Worm (Caenorhabditis elegans) whole organism, young adult: ENCODE results near the gene gmap-2.

Experiments
- B0336.3 ChIP-seq: fragments of 200-800 bp; sonication (Bioruptor generic); IDR thresholded peaks from 2 replicates; pipeline ENCODE4 v1.3.6; 2022; ENCODE audit warnings: missing genetic modification characterization, missing compliant biosample characterization
- F22D6.2 ChIP-seq: sonication (generic microtip); optimal IDR thresholded peaks from 2 replicates; lab custom pipeline; 2016; ENCODE audit warnings: mild to moderate bottlenecking, missing genetic modification characterization, missing compliant biosample characterization
- F23B12.7 ChIP-seq: sonication (generic microtip); optimal IDR thresholded peaks from 2 replicates; lab custom pipeline; 2017; ENCODE audit warnings: missing genetic modification characterization, mild to moderate bottlenecking, missing compliant biosample characterization, antibody characterized with exemption, moderate library complexity; ENCODE audit not compliant: insufficient read depth
- F37B4.10 ChIP-seq: fragments of 200-800 bp; sonication (Bioruptor generic); IDR thresholded peaks from 2 replicates; pipeline ENCODE4 v1.3.6; 2022; ENCODE audit warnings: missing genetic modification characterization, missing compliant biosample characterization
- T07F8.4 ChIP-seq: sonication (generic microtip); optimal IDR thresholded peaks from 2 replicates; lab custom pipeline; 2016; ENCODE audit warnings: mild to moderate bottlenecking, missing genetic modification characterization, moderate library complexity, missing compliant biosample characterization
- T26A5.8 ChIP-seq: sonication (generic microtip); optimal IDR thresholded peaks from 2 replicates; lab custom pipeline; 2016; ENCODE audit warnings: missing genetic modification characterization, missing compliant biosample characterization
- Y56A3A.18 ChIP-seq: fragments of 200-800 bp; sonication (Bioruptor generic); IDR thresholded peaks from 2 replicates; pipeline ENCODE4 v1.3.6; 2022; ENCODE audit warnings: missing genetic modification reagents, missing genetic modification characterization, missing compliant biosample characterization
- Y79H2A.3 ChIP-seq: fragments of 200-800 bp; sonication (Bioruptor generic); conservative IDR thresholded peaks from 2 replicates; pipeline ENCODE4 v1.3.6; 2022; ENCODE audit warnings: missing genetic modification reagents, missing genetic modification characterization, missing compliant biosample characterization
- Y95B8A.8 ChIP-seq: fragments of 200-800 bp; sonication (Bioruptor generic); IDR thresholded peaks from 2 replicates; pipeline ENCODE4 v1.3.6; 2022; ENCODE audit warnings: missing genetic modification reagents, missing genetic modification characterization, missing compliant biosample characterization
- ama-1 ChIP-seq, 3 experiments: fragments of 150-350 bp in 1 of 3; sonication (generic microtip) in 2 of 3; optimal IDR thresholded peaks; 2 replicates each; lab custom pipeline; 2014 to 2018; ENCODE audit warnings: missing biosample characterization in 2 of 3, missing genetic modification characterization in 2 of 3, missing genetic modification reagents in 2 of 3
- atf-7 ChIP-seq: sonication (generic microtip); optimal IDR thresholded peaks from 2 replicates; lab custom pipeline; 2017; ENCODE audit warnings: mild to moderate bottlenecking, missing genetic modification characterization, missing compliant biosample characterization
- athp-1 ChIP-seq: sonication (generic microtip); optimal IDR thresholded peaks from 2 replicates; lab custom pipeline; 2017; ENCODE audit warnings: mild to moderate bottlenecking, missing genetic modification characterization, missing compliant biosample characterization
- cebp-1 ChIP-seq, 2 experiments: fragments of 200-800 bp in 1 of 2; sonication (Bioruptor generic) in 1 of 2; sonication (generic microtip) in 1 of 2; IDR thresholded peaks in 1 of 2; optimal IDR thresholded peaks in 1 of 2; 2 replicates each; pipeline versions ENCODE4 v1.3.6 to Lab custom; 2017 to 2022; ENCODE audit warnings: missing compliant biosample characterization in 2 of 2, missing genetic modification characterization in 2 of 2, mild to moderate bottlenecking in 1 of 2, missing genetic modification reagents in 1 of 2, moderate library complexity in 1 of 2
- ceh-100 ChIP-seq: fragments of 200-800 bp; sonication (Bioruptor generic); IDR thresholded peaks from 2 replicates; pipeline ENCODE4 v1.3.6; 2022; ENCODE audit warnings: missing genetic modification reagents, missing genetic modification characterization, missing compliant biosample characterization
- ets-4 ChIP-seq: fragments of 200-800 bp; sonication (Bioruptor generic); optimal IDR thresholded peaks from 2 replicates; lab custom pipeline; 2018; ENCODE audit warnings: mild to moderate bottlenecking, missing genetic modification characterization, missing compliant biosample characterization
- him-1 ChIP-seq: sonication (generic microtip); optimal IDR thresholded peaks from 2 replicates; lab custom pipeline; 2016; ENCODE audit warnings: missing genotype, missing genetic modification reagents, missing genetic modification characterization, missing compliant biosample characterization
- hlh-26 ChIP-seq: fragments of 200-800 bp; sonication (Bioruptor generic); conservative IDR thresholded peaks from 2 replicates; pipeline ENCODE4 v1.3.6; 2022; ENCODE audit warnings: missing genetic modification reagents, missing genetic modification characterization, missing compliant biosample characterization
- hsf-1 ChIP-seq: fragments of 200-800 bp; sonication (Bioruptor generic); IDR thresholded peaks from 2 replicates; pipeline ENCODE4 v1.3.6; 2022; ENCODE audit warnings: missing genetic modification reagents, missing genetic modification characterization, missing compliant biosample characterization
- let-607 ChIP-seq, 2 experiments: fragments of 200-800 bp in 1 of 2; sonication (Bioruptor generic) in 1 of 2; sonication (generic microtip) in 1 of 2; optimal IDR thresholded peaks; 2 replicates each; lab custom pipeline; 2016 to 2018; ENCODE audit warnings: mild to moderate bottlenecking in 2 of 2, missing compliant biosample characterization in 2 of 2, missing genetic modification characterization in 2 of 2, moderate library complexity in 2 of 2, missing genotype in 1 of 2
- lsy-27 ChIP-seq: sonication (generic microtip); optimal IDR thresholded peaks from 2 replicates; lab custom pipeline; 2017; ENCODE audit warnings: missing genetic modification characterization, mild to moderate bottlenecking, missing compliant biosample characterization, antibody characterized with exemption, missing genotype, borderline replicate concordance; ENCODE audit not compliant: insufficient read depth
- madf-10 ChIP-seq: sonication (generic microtip); optimal IDR thresholded peaks from 2 replicates; lab custom pipeline; 2016; ENCODE audit warnings: mild to moderate bottlenecking, missing genetic modification characterization, missing compliant biosample characterization
- nfya-2 ChIP-seq: fragments of 200-800 bp; sonication (Bioruptor generic); IDR thresholded peaks from 2 replicates; pipeline ENCODE4 v1.3.6; 2022; ENCODE audit warnings: missing genetic modification reagents, missing genetic modification characterization, missing compliant biosample characterization
- nhr-179 ChIP-seq: sonication (generic microtip); optimal IDR thresholded peaks from 2 replicates; lab custom pipeline; 2016; ENCODE audit warnings: mild to moderate bottlenecking, missing genetic modification characterization, missing compliant biosample characterization
- pha-4 ChIP-seq: fragments of 150-350 bp; sonication (generic microtip); optimal IDR thresholded peaks from 2 replicates; lab custom pipeline; 2014; ENCODE audit warnings: missing biosample characterization, missing genetic modification reagents, missing genetic modification characterization
- sdz-38 ChIP-seq: sonication (generic microtip); optimal IDR thresholded peaks from 2 replicates; lab custom pipeline; 2016; ENCODE audit warnings: missing genotype, missing genetic modification characterization, missing compliant biosample characterization
- snpc-1.1 ChIP-seq: sonication (generic microtip); optimal IDR thresholded peaks from 2 replicates; lab custom pipeline; 2017; ENCODE audit warnings: missing genetic modification characterization, mild to moderate bottlenecking, missing compliant biosample characterization, antibody characterized with exemption, moderate library complexity, missing genotype, missing genetic modification reagents; ENCODE audit not compliant: insufficient read depth
- snpc-1.3 ChIP-seq: sonication (generic microtip); optimal IDR thresholded peaks from 2 replicates; lab custom pipeline; 2017; ENCODE audit warnings: missing genetic modification characterization, mild to moderate bottlenecking, missing compliant biosample characterization, antibody characterized with exemption, moderate library complexity, missing genotype, missing genetic modification reagents; ENCODE audit not compliant: insufficient read depth
- snpc-3.4 ChIP-seq: sonication (generic microtip); optimal IDR thresholded peaks from 2 replicates; lab custom pipeline; 2017; ENCODE audit warnings: missing genetic modification characterization, mild to moderate bottlenecking, missing compliant biosample characterization, antibody characterized with exemption, moderate library complexity, missing genotype, missing genetic modification reagents
- sptf-2 ChIP-seq: fragments of 200-800 bp; sonication (Bioruptor generic); optimal IDR thresholded peaks from 2 replicates; lab custom pipeline; 2018; ENCODE audit warnings: mild to moderate bottlenecking, missing genetic modification characterization, missing compliant biosample characterization
- ztf-18 ChIP-seq: sonication (generic microtip); optimal IDR thresholded peaks from 2 replicates; lab custom pipeline; 2016; ENCODE audit warnings: missing genotype, mild to moderate bottlenecking, missing genetic modification characterization, missing compliant biosample characterization
- ztf-26 ChIP-seq: sonication (generic microtip); optimal IDR thresholded peaks from 2 replicates; lab custom pipeline; 2017; ENCODE audit warnings: missing genetic modification characterization, missing compliant biosample characterization

gmap-2 gene

DNA sequence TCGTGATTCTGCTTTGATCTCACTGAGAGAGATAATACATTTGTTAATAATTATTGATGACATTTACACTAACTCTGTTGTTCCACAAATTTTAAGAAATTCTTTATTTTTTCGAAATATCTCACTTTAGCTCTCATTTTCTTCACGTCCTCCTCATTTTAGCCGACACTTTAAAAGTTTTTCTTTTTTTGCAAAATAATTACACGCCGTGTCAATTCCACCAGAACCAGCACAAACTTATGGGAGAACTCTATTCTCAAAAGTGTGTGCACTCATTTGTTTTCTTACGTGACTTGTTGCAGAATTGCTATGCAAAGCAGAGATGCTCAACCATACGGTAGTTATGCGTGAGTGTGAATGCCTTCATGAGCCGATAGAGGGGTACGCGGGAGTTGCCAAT, 22.1 kb upstream of the gmap-2 start, which contains the start of gene frpr-2 (continued):
- no peak for TF ChIP-seq lsy-27
- no peak for TF ChIP-seq cebp-1 (GFP tag; IDR thresholded peaks at IDR 0.05; lab: Robert Waterston, UW)
- TF ChIP-seq cebp-1 (tag; optimal IDR thresholded peaks at IDR 0.05; lab: Kevin White, UChicago) = no peak

DNA sequence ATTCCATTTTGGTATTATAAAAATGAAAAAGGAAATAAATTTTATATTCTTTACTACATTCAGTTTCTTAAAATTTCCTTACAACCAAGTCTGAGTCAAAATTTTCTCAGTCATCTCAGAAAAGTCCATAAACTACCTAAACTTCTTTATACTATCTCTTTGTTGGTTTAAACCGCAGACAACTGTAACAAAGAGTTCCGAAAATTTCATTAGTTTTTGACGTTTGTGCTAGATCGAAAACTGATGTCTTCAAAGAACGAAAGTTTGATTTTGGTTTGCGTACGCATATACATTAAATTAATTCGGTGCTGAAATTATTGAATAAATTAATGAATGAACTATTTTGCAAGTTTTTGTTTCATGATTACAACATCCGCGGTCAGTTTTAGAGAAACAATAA, 15.8 kb upstream of the gmap-2 start:
- no peak for TF ChIP-seq ztf-18 (tag; lab: Kevin White, UChicago)
- no peak for TF ChIP-seq nhr-179 (tag; lab: Kevin White, UChicago)
- no peak for TF ChIP-seq him-1
- no peak for TF ChIP-seq Y79H2A.3 (GFP tag; lab: Robert Waterston, UW)
- no peak for TF ChIP-seq B0336.3 (GFP tag; lab: Robert Waterston, UW)
- no peak for TF ChIP-seq athp-1
- no peak for TF ChIP-seq let-607 (tag; optimal IDR thresholded peaks at IDR 0.05; lab: Kevin White, UChicago)
- TF ChIP-seq ets-4 (GFP tag; lab: Kevin White, UChicago) = no peak

DNA sequence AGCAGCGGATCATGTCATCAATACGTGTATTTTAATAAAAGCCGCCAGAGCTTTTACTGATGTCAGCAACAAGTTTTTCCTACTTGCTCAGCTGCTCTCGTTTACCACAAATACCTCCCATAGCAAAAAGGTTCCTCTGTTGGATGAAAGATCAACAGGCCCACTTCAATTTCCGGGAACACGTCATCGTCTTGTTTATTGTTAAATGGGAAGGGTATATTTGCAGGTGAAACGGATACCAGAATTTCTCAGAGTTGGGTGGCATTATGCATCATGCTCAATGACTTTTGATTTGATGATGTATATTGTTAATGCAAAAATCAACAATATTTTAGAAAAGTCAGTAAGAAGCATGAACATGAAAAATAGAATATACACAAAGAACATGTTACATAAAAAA, 8.1 kb upstream of the gmap-2 start:
- no peak for TF ChIP-seq T26A5.8 (tag; lab: Kevin White, UChicago)
- no peak for TF ChIP-seq lsy-27
- no peak for TF ChIP-seq hlh-26
- TF ChIP-seq, all 124 proteins: peak for 0

DNA sequence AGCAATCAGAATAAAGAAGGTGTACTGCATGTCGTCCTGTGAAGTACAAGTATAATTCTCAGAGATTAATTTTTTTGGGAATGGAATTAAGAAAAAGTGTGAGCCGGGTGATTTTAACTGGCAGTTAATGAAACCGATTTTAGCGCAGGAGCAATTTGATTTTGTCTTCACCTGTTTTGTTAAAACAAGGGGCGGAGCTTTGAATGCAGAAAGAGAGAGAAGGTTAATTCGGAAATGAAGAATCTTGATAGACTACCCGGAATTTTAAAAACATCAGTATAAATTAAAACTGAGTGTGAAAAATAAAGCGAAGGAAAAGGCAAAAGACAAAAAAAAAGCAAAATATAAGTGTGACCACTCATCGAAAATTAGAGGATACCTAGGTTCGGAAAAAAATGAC, 3.5 kb upstream of the gmap-2 start, which contains the start of gene C05E7.3:
TSS of gene C05E7.3 (minus strand) at position 101 of the 400 bp plus-strand sequence.
- no peak for TF ChIP-seq pha-4 (tag; lab: Kevin White, UChicago)
- no peak for TF ChIP-seq ztf-26 (tag; lab: Kevin White, UChicago)
- TF ChIP-seq F37B4.10 (GFP tag; lab: Robert Waterston, UW) = no peak
- TF ChIP-seq Y56A3A.18 (GFP tag; lab: Robert Waterston, UW) = no peak
- no peak for TF ChIP-seq sdz-38 (tag; lab: Kevin White, UChicago)
- no peak for TF ChIP-seq madf-10 (tag; lab: Kevin White, UChicago)
- no peak for TF ChIP-seq snpc-3.4
- TF ChIP-seq F23B12.7 (tag; lab: Kevin White, UChicago) = no peak
- TF ChIP-seq snpc-1.3 (tag; lab: Kevin White, UChicago) = no peak
- TF ChIP-seq sptf-2 (GFP tag; lab: Kevin White, UChicago) = no peak
- TF ChIP-seq Y95B8A.8 (GFP tag; lab: Robert Waterston, UW) = no peak
- no peak for TF ChIP-seq F22D6.2 (tag; lab: Kevin White, UChicago)
- TF ChIP-seq, all 124 proteins: peak for 0

DNA sequence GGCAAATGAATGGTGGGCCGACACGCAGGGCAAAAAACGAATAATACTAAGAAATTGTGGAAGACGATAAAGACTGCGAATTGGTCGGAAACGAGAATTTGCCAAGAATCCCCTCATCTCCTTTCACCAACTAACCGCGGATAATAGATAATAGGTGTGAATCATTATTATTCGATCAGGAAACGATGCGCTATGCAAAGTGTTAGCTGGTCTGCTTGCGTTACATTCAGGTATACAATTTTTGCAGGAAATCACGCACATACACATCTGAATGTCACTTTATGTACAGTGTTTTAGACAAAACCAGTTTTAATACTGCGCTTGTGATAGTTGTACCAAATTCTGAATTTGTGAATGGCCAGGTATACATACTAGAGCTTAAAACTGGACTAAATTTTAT, 1.6 kb upstream of the gmap-2 start:
- TF ChIP-seq ama-1 (optimal IDR thresholded peaks at IDR 0.05; lab: Kevin White, UChicago) (no peak), ama-1 (GFP tag; optimal IDR thresholded peaks at IDR 0.05; lab: Kevin White, UChicago) (no peak), snpc-1.1 (tag; lab: Kevin White, UChicago) (no peak), T07F8.4 (tag; lab: Kevin White, UChicago) (no peak), atf-7 (tag; lab: Kevin White, UChicago) (no peak), nfya-2 (GFP tag; lab: Robert Waterston, UW) (no peak), ceh-100 (GFP tag; lab: Robert Waterston, UW) (no peak), cebp-1 (GFP tag; IDR thresholded peaks at IDR 0.05; lab: Robert Waterston, UW) (no peak), cebp-1 (tag; optimal IDR thresholded peaks at IDR 0.05; lab: Kevin White, UChicago) (no peak), hsf-1 (GFP tag; lab: Robert Waterston, UW) (no peak), sdz-38 (tag; lab: Kevin White, UChicago) (no peak)
